Fruit fly (Drosophila melanogaster) whole organism, embryonic: ENCODE data around the gene Takl2.
A peak's percentile ranks its signal among the peaks of the same experiment; 100 is the strongest.

Source experiments
- Ada2b ChIP-seq: fragments of 200-800 bp; sonication (Bioruptor generic); IDR thresholded peaks from 2 replicates; pipeline ENCODE4 v1.3.6; 2022; ENCODE audit warnings: missing biosample characterization, missing genetic modification characterization
- CG10431 ChIP-seq: fragments of 200-800 bp; sonication (Bioruptor generic); optimal IDR thresholded peaks from 3 replicates; lab custom pipeline; 2018; ENCODE audit warnings: missing biosample characterization, mild to moderate bottlenecking, missing genetic modification characterization
- CG10462 ChIP-seq: fragments of 200-800 bp; sonication (Bioruptor generic); optimal IDR thresholded peaks from 2 replicates; lab custom pipeline; 2016; ENCODE audit warnings: missing biosample characterization, missing genetic modification characterization
- CG10565 ChIP-seq: fragments of 200-800 bp; sonication (Bioruptor generic); optimal IDR thresholded peaks from 3 replicates; lab custom pipeline; 2016; ENCODE audit warnings: missing biosample characterization, mild to moderate bottlenecking, missing genetic modification characterization
- CG10979 ChIP-seq: fragments of 200-800 bp; sonication (Bioruptor generic); optimal IDR thresholded peaks from 2 replicates; lab custom pipeline; 2018; ENCODE audit warnings: missing biosample characterization, mild to moderate bottlenecking, missing genetic modification characterization, moderate library complexity
- CG11398 ChIP-seq: fragments of 200-800 bp; sonication (Bioruptor generic); optimal IDR thresholded peaks from 2 replicates; lab custom pipeline; 2016; ENCODE audit warnings: missing biosample characterization, missing genetic modification characterization
- CG12219 ChIP-seq: fragments of 200-800 bp; sonication (Bioruptor generic); optimal IDR thresholded peaks from 3 replicates; lab custom pipeline; 2018; ENCODE audit warnings: missing biosample characterization, mild to moderate bottlenecking, missing genetic modification characterization
- CG14710 ChIP-seq: fragments of 200-800 bp; sonication (Bioruptor generic); optimal IDR thresholded peaks from 3 replicates; lab custom pipeline; 2019; ENCODE audit warnings: missing biosample characterization, mild to moderate bottlenecking, missing genetic modification characterization, moderate library complexity
- CG1602 ChIP-seq: fragments of 200-800 bp; sonication (Bioruptor generic); optimal IDR thresholded peaks from 3 replicates; lab custom pipeline; 2016; ENCODE audit warnings: missing biosample characterization, missing genetic modification characterization
- CG1647 ChIP-seq: fragments of 200-800 bp; sonication (Bioruptor generic); optimal IDR thresholded peaks from 3 replicates; lab custom pipeline; 2016; ENCODE audit warnings: missing biosample characterization, missing genetic modification characterization
- CG16813 ChIP-seq: fragments of 200-800 bp; sonication (Bioruptor generic); IDR thresholded peaks from 3 replicates; pipeline ENCODE4 v1.3.6; 2022; ENCODE audit warnings: missing biosample characterization, missing genetic modification characterization; ENCODE audit not compliant: partially characterized antibody
- CG17328 ChIP-seq: fragments of 200-800 bp; sonication (Bioruptor generic); IDR thresholded peaks from 2 replicates; pipeline ENCODE4 v1.3.6; 2022; ENCODE audit warnings: missing biosample characterization, missing genetic modification characterization
- CG17802 ChIP-seq: fragments of 200-800 bp; sonication (Bioruptor generic); optimal IDR thresholded peaks from 2 replicates; lab custom pipeline; 2018; ENCODE audit warnings: missing biosample characterization, mild to moderate bottlenecking, missing genetic modification characterization, moderate library complexity
- CG2202 ChIP-seq: fragments of 200-800 bp; sonication (Bioruptor generic); optimal IDR thresholded peaks from 2 replicates; lab custom pipeline; 2018; ENCODE audit warnings: missing biosample characterization, mild to moderate bottlenecking, missing genetic modification characterization
- CG30020 ChIP-seq: fragments of 200-800 bp; optimal IDR thresholded peaks from 2 replicates; lab custom pipeline; 2019; ENCODE audit warnings: missing biosample characterization, mild to moderate bottlenecking, missing genetic modification characterization, moderate library complexity
- CG3838 ChIP-seq: fragments of 200-800 bp; sonication (Bioruptor generic); optimal IDR thresholded peaks from 3 replicates; lab custom pipeline; 2016; ENCODE audit warnings: missing biosample characterization, missing genetic modification characterization
- CG7357 ChIP-seq: fragments of 200-800 bp; sonication (Bioruptor generic); IDR thresholded peaks from 3 replicates; pipeline ENCODE4 v1.3.6; 2022; ENCODE audit warnings: missing biosample characterization, missing genetic modification characterization
- CG8089 ChIP-seq: fragments of 200-800 bp; sonication (Bioruptor generic); optimal IDR thresholded peaks from 3 replicates; lab custom pipeline; 2016; ENCODE audit warnings: missing biosample characterization, missing genetic modification characterization
- D19A ChIP-seq: fragments of 200-800 bp; optimal IDR thresholded peaks from 3 replicates; lab custom pipeline; 2019; ENCODE audit warnings: missing biosample characterization, mild to moderate bottlenecking, missing genetic modification characterization, moderate library complexity
- Deaf1 ChIP-seq: fragments of 200-800 bp; optimal IDR thresholded peaks from 3 replicates; lab custom pipeline; 2019; ENCODE audit warnings: missing biosample characterization, mild to moderate bottlenecking, missing genetic modification characterization, moderate library complexity
- Gug ChIP-seq: fragments of 200-800 bp; sonication (Bioruptor generic); IDR thresholded peaks from 4 replicates; pipeline ENCODE4 v1.3.6; 2022; ENCODE audit warnings: missing biosample characterization, missing genetic modification characterization
- H15 ChIP-seq: fragments of 200-800 bp; sonication (Bioruptor generic); IDR thresholded peaks from 3 replicates; pipeline ENCODE4 v1.3.6; 2022; ENCODE audit warnings: missing biosample characterization, missing genetic modification characterization
- HHEX ChIP-seq: fragments of 200-800 bp; sonication (Bioruptor generic); optimal IDR thresholded peaks from 3 replicates; lab custom pipeline; 2017; ENCODE audit warnings: missing biosample characterization, mild to moderate bottlenecking, missing genetic modification characterization, missing genetic modification reagents
- Hmr ChIP-seq: fragments of 200-800 bp; sonication (Bioruptor generic); optimal IDR thresholded peaks from 3 replicates; lab custom pipeline; 2017; ENCODE audit warnings: mild to moderate bottlenecking, missing biosample characterization, missing genetic modification reagents, missing genetic modification characterization
- Hr78 ChIP-seq, 2 experiments: fragments of 200-800 bp in 1 of 2; fragments of >200 bp in 1 of 2; sonication (Bioruptor generic) in 1 of 2; optimal IDR thresholded peaks; 2 replicates each; lab custom pipeline; 2017 to 2019; ENCODE audit warnings: missing biosample characterization in 2 of 2, missing genetic modification characterization in 2 of 2, mild to moderate bottlenecking in 1 of 2, moderate library complexity in 1 of 2
- Max ChIP-seq: fragments of 200-800 bp; sonication (Bioruptor generic); optimal IDR thresholded peaks from 2 replicates; lab custom pipeline; 2016; ENCODE audit warnings: missing biosample characterization, mild to moderate bottlenecking, missing genetic modification characterization
- Scr ChIP-seq: fragments of 200-800 bp; sonication (Bioruptor generic); IDR thresholded peaks from 2 replicates; pipeline ENCODE4 v1.3.6; 2022; ENCODE audit warnings: missing biosample characterization, missing genetic modification characterization; ENCODE audit not compliant: partially characterized antibody
- Six4 ChIP-seq: fragments of 200-800 bp; sonication (Bioruptor generic); optimal IDR thresholded peaks from 2 replicates; lab custom pipeline; 2016; ENCODE audit warnings: missing biosample characterization, missing genetic modification characterization
- Spps ChIP-seq: fragments of 200-800 bp; sonication (Bioruptor generic); optimal IDR thresholded peaks from 2 replicates; lab custom pipeline; 2018; ENCODE audit warnings: missing biosample characterization, mild to moderate bottlenecking, missing genetic modification characterization
- Xbp1 ChIP-seq: fragments of 200-800 bp; sonication (Bioruptor generic); optimal IDR thresholded peaks from 3 replicates; lab custom pipeline; 2016; ENCODE audit warnings: missing biosample characterization, mild to moderate bottlenecking, missing genetic modification characterization
- ac ChIP-seq: fragments of 200-800 bp; sonication (Bioruptor generic); optimal IDR thresholded peaks from 3 replicates; lab custom pipeline; 2017; ENCODE audit warnings: missing biosample characterization, mild to moderate bottlenecking, missing genetic modification characterization
- ase ChIP-seq: fragments of 200-800 bp; sonication (Bioruptor generic); IDR thresholded peaks from 3 replicates; pipeline ENCODE4 v1.3.6; 2022; ENCODE audit warnings: missing biosample characterization, missing genetic modification characterization
- ato ChIP-seq: fragments of 200-800 bp; sonication (Bioruptor generic); IDR thresholded peaks from 2 replicates; pipeline ENCODE4 v1.3.6; 2022; ENCODE audit warnings: missing biosample characterization, missing genetic modification characterization; ENCODE audit not compliant: partially characterized antibody
- cato ChIP-seq: fragments of 200-800 bp; sonication (Bioruptor generic); optimal IDR thresholded peaks from 2 replicates; lab custom pipeline; 2016; ENCODE audit warnings: missing biosample characterization, missing genetic modification characterization, borderline replicate concordance
- chinmo ChIP-seq: fragments of 200-800 bp; sonication (Bioruptor generic); IDR thresholded peaks from 4 replicates; pipeline ENCODE4 v1.3.6; 2022; ENCODE audit warnings: missing biosample characterization, missing genetic modification characterization; ENCODE audit not compliant: partially characterized antibody
- jigr1 ChIP-seq: fragments of 200-800 bp; sonication (Bioruptor generic); IDR thresholded peaks from 3 replicates; pipeline ENCODE4 v1.3.6; 2022; ENCODE audit warnings: missing biosample characterization, missing genetic modification characterization
- kay ChIP-seq: fragments of 200-800 bp; sonication (Bioruptor generic); optimal IDR thresholded peaks from 2 replicates; lab custom pipeline; 2016; ENCODE audit warnings: missing biosample characterization, missing genetic modification characterization
- kni ChIP-seq: fragments of 200-800 bp; sonication (Bioruptor generic); optimal IDR thresholded peaks from 3 replicates; lab custom pipeline; 2017; ENCODE audit warnings: mild to moderate bottlenecking, missing biosample characterization, missing genetic modification reagents, missing genetic modification characterization
- mirr ChIP-seq: fragments of 200-800 bp; sonication (Bioruptor generic); optimal IDR thresholded peaks from 3 replicates; lab custom pipeline; 2018; ENCODE audit warnings: missing biosample characterization, mild to moderate bottlenecking, missing genetic modification characterization
- mld ChIP-seq: fragments of 200-800 bp; sonication (Bioruptor generic); IDR thresholded peaks from 3 replicates; pipeline ENCODE4 v1.3.6; 2022; ENCODE audit warnings: missing biosample characterization, missing genetic modification characterization; ENCODE audit not compliant: partially characterized antibody
- pzg ChIP-seq: fragments of 200-800 bp; sonication (Bioruptor generic); optimal IDR thresholded peaks from 3 replicates; lab custom pipeline; 2018; ENCODE audit warnings: missing biosample characterization, mild to moderate bottlenecking, missing genetic modification characterization, moderate library complexity
- shn ChIP-seq: fragments of 200-800 bp; sonication (Bioruptor generic); optimal IDR thresholded peaks from 3 replicates; lab custom pipeline; 2016; ENCODE audit warnings: missing biosample characterization, missing genetic modification characterization
- slbo ChIP-seq: fragments of 200-800 bp; sonication (Bioruptor generic); IDR thresholded peaks from 2 replicates; pipeline ENCODE4 v1.3.6; 2022; ENCODE audit warnings: missing biosample characterization, missing genetic modification characterization
- sob ChIP-seq: fragments of 200-800 bp; sonication (Bioruptor generic); IDR thresholded peaks from 2 replicates; pipeline ENCODE4 v1.3.6; 2022; ENCODE audit warnings: missing biosample characterization, missing genetic modification characterization
- tin ChIP-seq: fragments of 200-800 bp; sonication (Bioruptor generic); optimal IDR thresholded peaks from 3 replicates; lab custom pipeline; 2016; ENCODE audit warnings: missing biosample characterization, missing genetic modification characterization
- ttk ChIP-seq: fragments of 200-800 bp; sonication (Bioruptor generic); IDR thresholded peaks from 2 replicates; pipeline ENCODE4 v2.1.2; 2022; ENCODE audit warnings: missing biosample characterization, missing genetic modification characterization
- tup ChIP-seq: fragments of 200-800 bp; sonication (Bioruptor generic); optimal IDR thresholded peaks from 2 replicates; lab custom pipeline; 2016; ENCODE audit warnings: missing biosample characterization, mild to moderate bottlenecking, missing genetic modification characterization, moderate library complexity
- zen ChIP-seq: fragments of 200-800 bp; sonication (Bioruptor generic); optimal IDR thresholded peaks from 3 replicates; lab custom pipeline; 2018; ENCODE audit warnings: missing biosample characterization, mild to moderate bottlenecking, missing genetic modification characterization, moderate library complexity

Takl2 gene

DNA sequence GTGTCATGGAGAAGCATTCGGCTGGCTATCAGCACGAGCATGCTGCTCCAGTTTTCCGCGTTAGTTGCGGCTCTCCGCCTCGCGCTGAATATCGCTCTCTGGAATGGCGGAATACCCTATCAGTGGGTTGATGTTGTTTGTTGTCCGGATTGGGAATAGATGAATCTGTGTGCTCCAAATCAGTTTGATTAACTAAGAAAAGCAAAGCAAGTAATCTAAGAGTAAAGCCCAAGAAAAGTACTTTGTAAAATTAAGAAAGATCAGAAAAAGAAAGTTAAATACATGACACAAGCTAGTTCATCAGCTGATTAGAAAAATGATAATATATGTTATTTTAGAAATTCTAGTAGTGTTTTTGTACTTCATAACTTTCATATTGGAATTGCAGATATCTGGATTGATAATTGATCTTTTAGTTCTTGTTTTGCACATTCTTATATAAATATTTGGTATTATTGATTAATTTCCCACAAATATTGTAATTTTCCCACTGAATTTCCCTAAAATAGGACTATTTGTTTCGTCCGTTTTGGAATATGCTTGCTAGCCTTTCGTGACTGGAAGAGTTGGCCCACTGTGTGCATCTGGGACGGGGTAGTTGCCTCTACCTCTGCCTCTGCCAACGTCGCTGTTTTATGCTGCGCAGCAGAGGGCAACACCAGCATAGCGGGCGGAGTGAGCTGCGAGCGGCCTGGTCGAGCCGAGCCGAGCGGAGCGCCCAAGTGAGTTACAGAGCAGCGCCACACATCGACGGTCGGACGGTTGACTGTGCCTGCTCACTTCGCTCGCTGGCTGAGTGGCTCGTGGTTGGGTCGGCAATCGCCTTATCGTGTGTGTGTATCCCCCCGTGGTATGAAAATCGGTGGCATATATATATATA lies 20.5 kb upstream of the Takl2 start (continued):
- TF ChIP-seq ase (GFP tag; lab: Robert Waterston, UW) (peak; percentile 35; the same call in 2 of the 3 replicates), mirr (GFP tag; lab: Kevin White, UChicago) (peak; percentile 48), Scr (GFP tag; lab: Robert Waterston, UW) (no peak), CG7357 (GFP tag; lab: Robert Waterston, UW) (0 out of 3 replicates have a peak, but pooled peaks have one; percentile 6), CG10462 (GFP tag; lab: Kevin White, UChicago) (no peak), kay (GFP tag; lab: Kevin White, UChicago) (no peak), CG10565 (GFP tag; lab: Kevin White, UChicago) (no peak), CG17328 (peak; percentile 68), mld (GFP tag; lab: Robert Waterston, UW) (no peak), jigr1 (GFP tag; lab: Robert Waterston, UW) (peak; percentile 51; the same call in 1 of the 3 replicates), shn (GFP tag; lab: Kevin White, UChicago) (peak; percentile 50), cato (GFP tag; lab: Kevin White, UChicago) (no peak), sob (GFP tag; lab: Robert Waterston, UW) (peak; percentile 56), Ada2b (peak; percentile 57), CG16813 (GFP tag; lab: Robert Waterston, UW) (no peak), CG14710 (tag; lab: Kevin White, UChicago) (peak; percentile 40), Hr78 (GFP tag; optimal IDR thresholded peaks at IDR 0.05; lab: Kevin White, UChicago) (peak in 1 of 2 experiments; percentile 12), CG11398 (GFP tag; lab: Kevin White, UChicago) (no peak), CG30020 (tag; lab: Kevin White, UChicago) (peak; percentile 17), Gug (peak; percentile 79), CG1602 (GFP tag; lab: Kevin White, UChicago) (peak; percentile 43), Max (no peak), Six4 (peak; percentile 67), Xbp1 (GFP tag; lab: Kevin White, UChicago) (peak; percentile 66), CG1647 (GFP tag; lab: Kevin White, UChicago) (no peak), ato (GFP tag; lab: Robert Waterston, UW) (0 out of 2 replicates have a peak, but pooled peaks have one; percentile 31), tup (GFP tag; lab: Kevin White, UChicago) (no peak), Hmr (GFP tag; lab: Kevin White, UChicago) (peak; percentile 66), Deaf1 (tag; lab: Kevin White, UChicago) (peak; percentile 95), CG8089 (no peak), ttk (GFP tag; lab: Robert Waterston, UW) (peak; percentile 9; the same call in 1 of the 2 replicates), H15 (peak; percentile 33; the same call in 1 of the 3 replicates), zen (tag; lab: Kevin White, UChicago) (no peak), Spps (tag; lab: Kevin White, UChicago) (no peak), CG10979 (tag; lab: Kevin White, UChicago) (peak; percentile 55), CG12219 (GFP tag; lab: Kevin White, UChicago) (peak; percentile 5), kni (GFP tag; lab: Kevin White, UChicago) (no peak), CG3838 (no peak), CG10431 (GFP tag; lab: Kevin White, UChicago) (no peak), CG2202 (tag; lab: Kevin White, UChicago) (no peak), CG17802 (tag; lab: Kevin White, UChicago) (no peak), slbo (GFP tag; lab: Robert Waterston, UW) (peak; percentile 74), chinmo (GFP tag; lab: Robert Waterston, UW) (peak; percentile 89; the same call in 2 of the 4 replicates), tin (peak; percentile 54), ac (GFP tag; lab: Kevin White, UChicago) (no peak), D19A (peak; percentile 92), pzg (GFP tag; lab: Kevin White, UChicago) (no peak), HHEX (GFP tag; lab: Kevin White, UChicago) (peak; percentile 38)
